Worm (Caenorhabditis elegans) whole organism, L4/young adult: ENCODE data around the gene R13A5.10.

Experiments
- W03F9.2 ChIP-seq: fragments of 150-350 bp; optimal IDR thresholded peaks from 2 replicates; lab custom pipeline; 2014; ENCODE audit warnings: missing biosample characterization, missing genetic modification characterization
- dao-5 ChIP-seq: sonication (generic microtip); optimal IDR thresholded peaks from 2 replicates; lab custom pipeline; 2016; ENCODE audit warnings: missing genotype, missing genetic modification characterization, moderate library complexity, missing compliant biosample characterization
- him-1 ChIP-seq: sonication (generic microtip); optimal IDR thresholded peaks from 2 replicates; lab custom pipeline; 2016; ENCODE audit warnings: missing genotype, missing genetic modification reagents, missing genetic modification characterization, missing compliant biosample characterization

R13A5.10 gene

ce11 chrIII:7580586-7580985 is 2.2 kb downstream of the R13A5.10 start:
- TF ChIP-seq him-1 (peak; percentile 48), W03F9.2 (tag; lab: Kevin White, UChicago) (no peak), dao-5 (tag; lab: Kevin White, UChicago) (no peak)

ce11 chrIII:7579324-7579723 is 3.5 kb downstream of the R13A5.10 start, which contains the start of gene mfsd-6:
mfsd-6 (minus strand) TSS chrIII:7579411.
- TF ChIP-seq him-1 (no peak), dao-5 (tag; lab: Kevin White, UChicago) (no peak), W03F9.2 (tag; lab: Kevin White, UChicago) (no peak)

ce11 chrIII:7572781-7573400 is 9.9 kb downstream of the R13A5.10 start, which contains the start of the genes rpl-9 and lpd-7:
rpl-9 (minus strand) TSS chrIII:7572831.
lpd-7 (plus strand) TSS chrIII:7573350.
- TF ChIP-seq him-1 (peak; percentile 59), dao-5 (tag; lab: Kevin White, UChicago) (no peak), W03F9.2 (tag; lab: Kevin White, UChicago) (peak; percentile 81)

- TF ChIP-seq W03F9.2 (tag; lab: Kevin White, UChicago) (no peak), dao-5 (tag; lab: Kevin White, UChicago) (no peak), him-1 (no peak)
Measured at ce11 chrIII:7571726-7572125, 11.1 kb downstream of the R13A5.10 start.

ce11 chrIII:7570083-7570695 is 12.6 kb downstream of the R13A5.10 start, which contains the start of gene R13A5.7:
R13A5.7 (minus strand) TSS chrIII:7570133.
- peak; percentile 78 for TF ChIP-seq him-1
- TF ChIP-seq dao-5 (tag; lab: Kevin White, UChicago) = no peak
- TF ChIP-seq W03F9.2 (tag; lab: Kevin White, UChicago) = peak; percentile 66

ce11 chrIII:7566098-7566497 is 16.7 kb downstream of the R13A5.10 start, which contains the start of gene ttr-32:
ttr-32 (plus strand) TSS chrIII:7566411.
- TF ChIP-seq W03F9.2 (tag; lab: Kevin White, UChicago) (no peak), him-1 (no peak), dao-5 (tag; lab: Kevin White, UChicago) (no peak)

- TF ChIP-seq W03F9.2 (tag; lab: Kevin White, UChicago) = no peak
- no peak for TF ChIP-seq him-1
- no peak for TF ChIP-seq dao-5 (tag; lab: Kevin White, UChicago)
Measured at ce11 chrIII:7565247-7565646, 17.5 kb downstream of the R13A5.10 start, which contains the start of gene ttr-8. ttr-8 (minus strand) TSS chrIII:7565347.

ce11 chrIII:7561872-7562271 is 20.9 kb downstream of the R13A5.10 start, which contains the start of gene lgc-12:
lgc-12 (plus strand) TSS chrIII:7562172.
- TF ChIP-seq dao-5 (tag; lab: Kevin White, UChicago) = no peak

- no peak for TF ChIP-seq him-1
- no peak for TF ChIP-seq dao-5 (tag; lab: Kevin White, UChicago)
- TF ChIP-seq W03F9.2 (tag; lab: Kevin White, UChicago) = no peak
Measured at ce11 chrIII:7559869-7560268, 22.9 kb downstream of the R13A5.10 start.

ce11 chrIII:7558658-7559057 is 24.1 kb downstream of the R13A5.10 start:
- TF ChIP-seq him-1 (no peak), dao-5 (tag; lab: Kevin White, UChicago) (no peak), W03F9.2 (tag; lab: Kevin White, UChicago) (no peak)

- TF ChIP-seq dao-5 (tag; lab: Kevin White, UChicago) = no peak
- TF ChIP-seq W03F9.2 (tag; lab: Kevin White, UChicago) = no peak
- no peak for TF ChIP-seq him-1
Measured at ce11 chrIII:7557930-7558470, 24.8 kb downstream of the R13A5.10 start.

- no peak for TF ChIP-seq dao-5 (tag; lab: Kevin White, UChicago)
- TF ChIP-seq W03F9.2 (tag; lab: Kevin White, UChicago) = no peak
- TF ChIP-seq him-1 = no peak
Measured at ce11 chrIII:7555360-7555759, 27.4 kb downstream of the R13A5.10 start, which contains the start of gene ceh-13. ceh-13 (plus strand) TSS chrIII:7555660.

ce11 chrIII:7554697-7555145 is 28.1 kb downstream of the R13A5.10 start:
- no peak for TF ChIP-seq him-1
- TF ChIP-seq dao-5 (tag; lab: Kevin White, UChicago) = no peak
- no peak for TF ChIP-seq W03F9.2 (tag; lab: Kevin White, UChicago)

- no peak for TF ChIP-seq him-1
- TF ChIP-seq dao-5 (tag; lab: Kevin White, UChicago) = no peak
- TF ChIP-seq W03F9.2 (tag; lab: Kevin White, UChicago) = no peak
Measured at ce11 chrIII:7553693-7554226, 29.0 kb downstream of the R13A5.10 start.
